Fruit fly (Drosophila melanogaster) whole organism, embryonic: Measurements from ENCODE around the gene foxo.

Experiments
- CG2120 ChIP-seq: fragments of 200-800 bp; sonication (Bioruptor generic); optimal IDR thresholded peaks from 3 replicates; lab custom pipeline; 2016; ENCODE audit warnings: missing biosample characterization, missing genetic modification characterization
- CG3065 ChIP-seq: fragments of 200-800 bp; sonication (Bioruptor generic); optimal IDR thresholded peaks from 2 replicates; lab custom pipeline; 2016; ENCODE audit warnings: missing biosample characterization, missing genetic modification characterization
- Hr78 ChIP-seq, 2 experiments: fragments of 200-800 bp in 1 of 2; fragments of >200 bp in 1 of 2; sonication (Bioruptor generic) in 1 of 2; optimal IDR thresholded peaks; 2 replicates each; lab custom pipeline; 2017 to 2019; ENCODE audit warnings: missing biosample characterization in 2 of 2, missing genetic modification characterization in 2 of 2, mild to moderate bottlenecking in 1 of 2, moderate library complexity in 1 of 2
- Neu2 ChIP-seq: fragments of 200-800 bp; sonication (Bioruptor generic); optimal IDR thresholded peaks from 3 replicates; lab custom pipeline; 2016; ENCODE audit warnings: missing biosample characterization, missing genetic modification characterization, borderline replicate concordance
- Scr ChIP-seq: fragments of 200-800 bp; sonication (Bioruptor generic); IDR thresholded peaks from 2 replicates; pipeline ENCODE4 v1.3.6; 2022; ENCODE audit warnings: missing biosample characterization, missing genetic modification characterization; ENCODE audit not compliant: partially characterized antibody
- lab ChIP-seq: fragments of 200-800 bp; sonication (Bioruptor generic); optimal IDR thresholded peaks from 3 replicates; lab custom pipeline; 2017; ENCODE audit warnings: missing biosample characterization, missing genetic modification characterization, mild to moderate bottlenecking, moderate library complexity, missing genetic modification reagents

DNA sequence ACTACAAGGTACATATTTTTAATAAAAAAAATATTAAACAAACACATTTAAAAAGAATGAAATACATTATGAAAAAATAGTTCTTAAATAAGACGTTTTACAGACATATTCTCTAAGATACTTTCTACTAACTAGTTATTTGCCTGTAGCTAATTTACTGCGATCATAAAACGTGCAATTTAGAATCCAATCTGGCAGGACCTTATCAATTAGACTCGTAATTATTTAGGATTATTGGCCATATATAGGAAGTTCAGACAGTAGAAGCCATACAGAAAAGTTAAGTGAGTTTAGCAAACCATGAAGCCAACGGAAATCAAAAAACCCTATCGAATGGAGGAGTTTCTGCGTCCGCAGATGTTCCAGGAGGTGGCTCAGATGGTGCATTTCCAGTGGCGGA lies 52.4 kb downstream of the foxo start, which contains the start of gene Or88a:
- TF ChIP-seq CG2120 (GFP tag; lab: Kevin White, UChicago): no peak
- no peak for TF ChIP-seq Neu2 (GFP tag; lab: Kevin White, UChicago)
- no peak for TF ChIP-seq CG3065 (GFP tag; lab: Kevin White, UChicago)
- no peak for TF ChIP-seq Scr (GFP tag; lab: Robert Waterston, UW)
- TF ChIP-seq lab (GFP tag; lab: Kevin White, UChicago): no peak
- no peak for TF ChIP-seq Hr78 (GFP tag; optimal IDR thresholded peaks at IDR 0.05; lab: Kevin White, UChicago)
